Fruit fly (Drosophila melanogaster) whole organism, embryonic: ENCODE measurements around the gene MRG15.

Experiments
- CG17912 ChIP-seq: fragments of 200-800 bp; sonication (Bioruptor generic); optimal IDR thresholded peaks from 2 replicates; lab custom pipeline; 2018; ENCODE audit warnings: missing biosample characterization, mild to moderate bottlenecking, missing genetic modification characterization
- CG2120 ChIP-seq: fragments of 200-800 bp; sonication (Bioruptor generic); optimal IDR thresholded peaks from 3 replicates; lab custom pipeline; 2016; ENCODE audit warnings: missing biosample characterization, missing genetic modification characterization
- CG32532 ChIP-seq: fragments of 200-800 bp; sonication (Bioruptor generic); IDR thresholded peaks from 2 replicates; pipeline ENCODE4 v1.3.6; 2022; ENCODE audit warnings: missing biosample characterization, missing genetic modification characterization
- CG32767 ChIP-seq: fragments of 200-800 bp; sonication (Bioruptor generic); IDR thresholded peaks from 2 replicates; pipeline ENCODE4 v1.3.6; 2022; ENCODE audit warnings: missing biosample characterization, missing genetic modification characterization
- CG3838 ChIP-seq: fragments of 200-800 bp; sonication (Bioruptor generic); optimal IDR thresholded peaks from 3 replicates; lab custom pipeline; 2016; ENCODE audit warnings: missing biosample characterization, missing genetic modification characterization
- CG4707 ChIP-seq: fragments of 200-800 bp; sonication (Bioruptor generic); optimal IDR thresholded peaks from 2 replicates; lab custom pipeline; 2018; ENCODE audit warnings: missing biosample characterization, mild to moderate bottlenecking, missing genetic modification characterization, moderate library complexity
- CG5953 ChIP-seq: fragments of 200-800 bp; sonication (Bioruptor generic); IDR thresholded peaks from 2 replicates; pipeline ENCODE4 v1.3.6; 2022; ENCODE audit warnings: missing biosample characterization, missing genetic modification characterization
- CG8281 ChIP-seq: fragments of 200-800 bp; sonication (Bioruptor generic); optimal IDR thresholded peaks from 2 replicates; lab custom pipeline; 2018; ENCODE audit warnings: missing biosample characterization, mild to moderate bottlenecking, missing genetic modification characterization, moderate library complexity
- CG9797 ChIP-seq: fragments of 200-800 bp; sonication (Bioruptor generic); optimal IDR thresholded peaks from 3 replicates; lab custom pipeline; 2018; ENCODE audit warnings: missing biosample characterization, mild to moderate bottlenecking, missing genetic modification characterization
- CG9932 ChIP-seq: fragments of 200-800 bp; sonication (Bioruptor generic); IDR thresholded peaks from 2 replicates; pipeline ENCODE4 v1.3.6; 2022; ENCODE audit warnings: missing biosample characterization, missing genetic modification characterization
- Dek ChIP-seq: fragments of 200-800 bp; sonication (Bioruptor generic); optimal IDR thresholded peaks from 3 replicates; lab custom pipeline; 2019; ENCODE audit warnings: missing biosample characterization, mild to moderate bottlenecking, missing genetic modification characterization, moderate library complexity
- Doc2 ChIP-seq: fragments of 200-800 bp; sonication (Bioruptor generic); IDR thresholded peaks from 2 replicates; pipeline ENCODE4 v1.3.6; 2022; ENCODE audit warnings: missing biosample characterization, missing genetic modification characterization
- Elba2 ChIP-seq: fragments of 200-800 bp; sonication (Bioruptor generic); optimal IDR thresholded peaks from 3 replicates; lab custom pipeline; 2016; ENCODE audit warnings: missing biosample characterization, missing genetic modification characterization
- Gsc ChIP-seq: fragments of 200-800 bp; sonication (Bioruptor generic); IDR thresholded peaks from 2 replicates; pipeline ENCODE4 v1.3.6; 2022; ENCODE audit warnings: missing biosample characterization, missing genetic modification characterization
- Hmx ChIP-seq: fragments of 200-800 bp; sonication (Bioruptor generic); optimal IDR thresholded peaks from 2 replicates; lab custom pipeline; 2016; ENCODE audit warnings: missing biosample characterization, missing genetic modification characterization
- Lim3 ChIP-seq: fragments of 200-800 bp; sonication (Bioruptor generic); IDR thresholded peaks from 2 replicates; pipeline ENCODE4 v1.3.6; 2022; ENCODE audit warnings: missing biosample characterization, missing genetic modification characterization
- Lpt ChIP-seq: fragments of >200 bp; optimal IDR thresholded peaks from 2 replicates; lab custom pipeline; 2018; ENCODE audit warnings: missing biosample characterization, missing genetic modification characterization
- Max ChIP-seq: fragments of 200-800 bp; sonication (Bioruptor generic); optimal IDR thresholded peaks from 2 replicates; lab custom pipeline; 2016; ENCODE audit warnings: missing biosample characterization, mild to moderate bottlenecking, missing genetic modification characterization
- Meics ChIP-seq: fragments of 200-800 bp; sonication (Bioruptor generic); optimal IDR thresholded peaks from 2 replicates; lab custom pipeline; 2017; ENCODE audit warnings: missing biosample characterization, mild to moderate bottlenecking, missing genetic modification characterization
- Stat92E ChIP-seq, 3 experiments: fragments of >200 bp in 2 of 3; fragments of 200-800 bp in 1 of 3; sonication (Bioruptor generic) in 1 of 3; optimal IDR thresholded peaks; 2 replicates each; lab custom pipeline; 2017 to 2019; ENCODE audit warnings: missing biosample characterization in 3 of 3, missing genetic modification characterization in 3 of 3, mild to moderate bottlenecking in 1 of 3, moderate library complexity in 1 of 3
- Tbp ChIP-seq: fragments of >200 bp; optimal IDR thresholded peaks from 2 replicates; lab custom pipeline; 2018; ENCODE audit warnings: missing biosample characterization, missing genetic modification characterization
- bcd ChIP-seq: fragments of 200-800 bp; sonication (Bioruptor generic); optimal IDR thresholded peaks from 2 replicates; lab custom pipeline; 2017; ENCODE audit warnings: missing biosample characterization, mild to moderate bottlenecking, missing genetic modification characterization
- br ChIP-seq: fragments of >200 bp; optimal IDR thresholded peaks from 2 replicates; lab custom pipeline; 2017
- btn ChIP-seq: fragments of 200-800 bp; sonication (Bioruptor generic); optimal IDR thresholded peaks from 2 replicates; lab custom pipeline; 2016; ENCODE audit warnings: missing biosample characterization, missing genetic modification characterization
- chif ChIP-seq, 2 experiments: fragments of 200-800 bp; sonication (Bioruptor generic); optimal IDR thresholded peaks; 3 replicates each; lab custom pipeline; 2016; ENCODE audit warnings: missing biosample characterization in 2 of 2, missing genetic modification characterization in 2 of 2
- chn ChIP-seq: fragments of 200-800 bp; sonication (Bioruptor generic); optimal IDR thresholded peaks from 2 replicates; lab custom pipeline; 2016; ENCODE audit warnings: missing biosample characterization, missing genetic modification characterization
- crol ChIP-seq: fragments of 200-800 bp; sonication (Bioruptor generic); IDR thresholded peaks from 2 replicates; pipeline ENCODE4 v1.3.6; 2022; ENCODE audit warnings: missing biosample characterization, missing genetic modification characterization
- dm ChIP-seq: fragments of 200-800 bp; sonication (Bioruptor generic); optimal IDR thresholded peaks from 3 replicates; lab custom pipeline; 2016; ENCODE audit warnings: missing biosample characterization, missing genetic modification characterization
- dysf ChIP-seq: fragments of 200-800 bp; sonication (Bioruptor generic); IDR thresholded peaks from 3 replicates; pipeline ENCODE4 v1.3.6; 2022; ENCODE audit warnings: missing biosample characterization, missing genetic modification characterization
- fd3F ChIP-seq: fragments of 200-800 bp; sonication (Bioruptor generic); optimal IDR thresholded peaks from 2 replicates; lab custom pipeline; 2018; ENCODE audit warnings: missing biosample characterization, mild to moderate bottlenecking, missing genetic modification characterization, moderate library complexity
- grau ChIP-seq: fragments of 200-800 bp; optimal IDR thresholded peaks from 3 replicates; lab custom pipeline; 2019; ENCODE audit warnings: missing biosample characterization, mild to moderate bottlenecking, missing genetic modification characterization, moderate library complexity
- hb ChIP-seq: fragments of 200-800 bp; sonication (Bioruptor generic); IDR thresholded peaks from 3 replicates; pipeline ENCODE4 v1.3.6; 2022; ENCODE audit warnings: missing biosample characterization, missing genetic modification characterization; ENCODE audit not compliant: partially characterized antibody
- hbn ChIP-seq: fragments of 200-800 bp; sonication (Bioruptor generic); IDR thresholded peaks from 2 replicates; pipeline ENCODE4 v1.3.6; 2022; ENCODE audit warnings: missing biosample characterization, missing genetic modification characterization; ENCODE audit not compliant: partially characterized antibody
- jigr1 ChIP-seq: fragments of 200-800 bp; sonication (Bioruptor generic); IDR thresholded peaks from 3 replicates; pipeline ENCODE4 v1.3.6; 2022; ENCODE audit warnings: missing biosample characterization, missing genetic modification characterization
- knrl ChIP-seq: fragments of 200-800 bp; sonication (Bioruptor generic); IDR thresholded peaks from 3 replicates; pipeline ENCODE4 v1.3.6; 2022; ENCODE audit warnings: missing biosample characterization, missing genetic modification characterization; ENCODE audit not compliant: partially characterized antibody
- lola ChIP-seq, 3 experiments: fragments of >200 bp in 2 of 3; fragments of 200-800 bp in 1 of 3; sonication (Bioruptor generic) in 1 of 3; optimal IDR thresholded peaks; 2 replicates each; lab custom pipeline; 2017 to 2019; ENCODE audit warnings: missing biosample characterization in 3 of 3, missing genetic modification characterization in 3 of 3, mild to moderate bottlenecking in 1 of 3, moderate library complexity in 1 of 3
- pros ChIP-seq: fragments of 200-800 bp; sonication (Bioruptor generic); optimal IDR thresholded peaks from 3 replicates; lab custom pipeline; 2019; ENCODE audit warnings: missing biosample characterization, mild to moderate bottlenecking, missing genetic modification characterization, moderate library complexity
- psq ChIP-seq: fragments of 200-800 bp; sonication (Bioruptor generic); optimal IDR thresholded peaks from 2 replicates; lab custom pipeline; 2017; ENCODE audit warnings: missing biosample characterization, missing genetic modification characterization
- run ChIP-seq: fragments of 200-800 bp; sonication (Bioruptor generic); optimal IDR thresholded peaks from 3 replicates; lab custom pipeline; 2018; ENCODE audit warnings: missing biosample characterization, mild to moderate bottlenecking, missing genetic modification characterization
- salm ChIP-seq: fragments of 200-800 bp; sonication (Bioruptor generic); optimal IDR thresholded peaks from 2 replicates; lab custom pipeline; 2018; ENCODE audit warnings: missing biosample characterization, mild to moderate bottlenecking, missing genetic modification characterization
- sens ChIP-seq: fragments of 200-800 bp; sonication (Bioruptor generic); peaks from one replicate; lab custom pipeline; 2016; ENCODE audit warnings: missing biosample characterization, missing genetic modification characterization
- sim ChIP-seq: fragments of 200-800 bp; sonication (Bioruptor generic); IDR thresholded peaks from 2 replicates; pipeline ENCODE4 v1.3.6; 2022; ENCODE audit warnings: missing biosample characterization, missing genetic modification characterization
- so ChIP-seq: fragments of 200-800 bp; sonication (Bioruptor generic); IDR thresholded peaks from 3 replicates; pipeline ENCODE4 v1.3.6; 2022; ENCODE audit warnings: missing biosample characterization, missing genetic modification characterization
- ssp ChIP-seq: fragments of 200-800 bp; sonication (Bioruptor generic); IDR thresholded peaks from 2 replicates; pipeline ENCODE4 v1.3.6; 2022; ENCODE audit warnings: missing biosample characterization, missing genetic modification characterization
- vnd ChIP-seq: fragments of 200-800 bp; sonication (Bioruptor generic); IDR thresholded peaks from 3 replicates; pipeline ENCODE4 v1.3.6; 2022; ENCODE audit warnings: missing biosample characterization, missing genetic modification characterization; ENCODE audit not compliant: partially characterized antibody
- vvl ChIP-seq: fragments of 200-800 bp; sonication (Bioruptor generic); IDR thresholded peaks from 2 replicates; pipeline ENCODE4 v1.3.6; 2022; ENCODE audit warnings: missing biosample characterization, missing genetic modification characterization
- zen ChIP-seq: fragments of 200-800 bp; sonication (Bioruptor generic); optimal IDR thresholded peaks from 3 replicates; lab custom pipeline; 2018; ENCODE audit warnings: missing biosample characterization, mild to moderate bottlenecking, missing genetic modification characterization, moderate library complexity

MRG15 gene

dm6 chr3R:15265406-15266040 lies 12.4 kb downstream of the MRG15 start, which contains the start of gene ATPsynO (continued):
- TF ChIP-seq zen (tag; lab: Kevin White, UChicago) (peak; percentile 41), CG32767 (GFP tag; lab: Robert Waterston, UW) (no peak), Meics (GFP tag; lab: Kevin White, UChicago) (no peak), vnd (GFP tag; lab: Robert Waterston, UW) (0 out of 3 replicates have a peak, but pooled peaks have one; percentile 32), CG9932 (GFP tag; lab: Robert Waterston, UW) (peak; percentile 22; the same call in 1 of the 2 replicates), sim (GFP tag; lab: Robert Waterston, UW) (no peak), Stat92E (GFP tag; optimal IDR thresholded peaks at IDR 0.05; lab: Kevin White, UChicago) (peak in 1 of 3 experiments; percentile 6), dm (GFP tag; lab: Kevin White, UChicago) (peak; percentile 57), Max (peak; percentile 8), run (tag; lab: Kevin White, UChicago) (no peak), grau (tag; lab: Kevin White, UChicago) (peak; percentile 44), bcd (GFP tag; lab: Kevin White, UChicago) (no peak), hb (GFP tag; lab: Robert Waterston, UW) (no peak), CG2120 (GFP tag; lab: Kevin White, UChicago) (peak; percentile 58), salm (no peak), chn (GFP tag; lab: Kevin White, UChicago) (no peak), ssp (GFP tag; lab: Robert Waterston, UW) (no peak), br (no peak), lola (GFP tag; optimal IDR thresholded peaks at IDR 0.05; lab: Kevin White, UChicago) (no peak), Tbp (GFP tag; lab: Kevin White, UChicago) (no peak), fd3F (GFP tag; lab: Kevin White, UChicago) (no peak), CG8281 (tag; lab: Kevin White, UChicago) (no peak), Elba2 (GFP tag; lab: Kevin White, UChicago) (no peak), crol (GFP tag; lab: Robert Waterston, UW) (no peak), psq (GFP tag; lab: Kevin White, UChicago) (no peak), Lim3 (GFP tag; lab: Robert Waterston, UW) (no peak), CG17912 (peak; percentile 72), CG32532 (GFP tag; lab: Robert Waterston, UW) (0 out of 2 replicates have a peak, but pooled peaks have one; percentile 7), vvl (GFP tag; lab: Robert Waterston, UW) (peak; percentile 18; the same call in 1 of the 2 replicates), chif (GFP tag; optimal IDR thresholded peaks at IDR 0.05; lab: Kevin White, UChicago) (no peak), CG3838 (GFP tag; lab: Kevin White, UChicago) (no peak), so (no peak), knrl (GFP tag; lab: Robert Waterston, UW) (no peak), jigr1 (GFP tag; lab: Robert Waterston, UW) (no peak; the same call in 2 of the 3 replicates), pros (no peak), CG5953 (GFP tag; lab: Robert Waterston, UW) (no peak), dysf (GFP tag; lab: Robert Waterston, UW) (no peak), Hmx (GFP tag; lab: Kevin White, UChicago) (no peak), sens (peak; percentile 98), hbn (GFP tag; lab: Robert Waterston, UW) (no peak), Dek (tag; lab: Kevin White, UChicago) (no peak), Gsc (GFP tag; lab: Robert Waterston, UW) (no peak), CG9797 (GFP tag; lab: Kevin White, UChicago) (peak; percentile 12), btn (GFP tag; lab: Kevin White, UChicago) (no peak), Lpt (GFP tag; lab: Kevin White, UChicago) (no peak), Doc2 (GFP tag; lab: Robert Waterston, UW) (no peak), CG4707 (GFP tag; lab: Kevin White, UChicago) (no peak)
